Fruit fly (Drosophila melanogaster) ovary, adult (tissue): ENCODE data around the gene Rim2.

Source experiments
- CG17801 ChIP-seq: fragments of 200-800 bp; optimal IDR thresholded peaks from 2 replicates; lab custom pipeline; 2019; ENCODE audit warnings: missing biosample characterization, mild to moderate bottlenecking, missing genetic modification characterization, moderate library complexity; ENCODE audit not compliant: partially characterized antibody

The Rim2 gene

DNA sequence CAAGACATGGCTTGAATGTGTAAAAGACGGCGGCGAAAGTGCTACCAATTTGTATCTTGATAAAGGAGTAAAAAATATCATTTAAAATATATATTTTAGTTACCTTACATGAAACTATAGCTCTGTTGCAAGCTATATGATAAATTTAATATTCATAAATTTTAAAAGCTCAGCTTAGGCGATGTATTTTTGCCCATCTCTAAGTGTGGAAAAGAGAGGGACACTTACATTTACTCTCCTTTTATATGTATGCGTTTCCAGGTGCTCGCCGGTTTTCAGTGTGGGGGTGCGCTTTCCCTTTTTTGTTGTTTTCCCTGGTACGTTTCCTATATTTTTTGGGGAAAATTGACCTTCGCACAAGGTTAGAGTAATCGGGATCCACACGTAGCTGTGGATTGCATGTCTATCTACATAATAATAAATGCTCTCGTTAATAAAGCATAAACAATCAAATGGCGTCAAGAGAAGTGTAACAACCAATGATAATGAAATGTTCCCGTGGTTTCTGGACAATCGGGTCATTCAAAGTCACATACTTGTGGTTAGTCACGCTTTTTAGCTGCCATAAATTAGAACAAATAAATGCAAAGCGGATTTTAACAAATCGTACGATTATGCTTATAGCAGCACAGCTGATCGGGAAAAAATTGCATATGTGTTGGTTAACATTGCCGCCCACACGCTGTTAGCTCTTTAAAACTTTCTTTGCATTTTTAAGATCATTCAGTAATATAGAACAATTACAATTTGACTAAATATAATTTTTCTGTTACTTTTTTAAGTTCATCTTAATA lies 3.8 kb upstream of the Rim2 start:
- TF ChIP-seq CG17801 (GFP tag; lab: Kevin White, UChicago) = peak; percentile 99

DNA sequence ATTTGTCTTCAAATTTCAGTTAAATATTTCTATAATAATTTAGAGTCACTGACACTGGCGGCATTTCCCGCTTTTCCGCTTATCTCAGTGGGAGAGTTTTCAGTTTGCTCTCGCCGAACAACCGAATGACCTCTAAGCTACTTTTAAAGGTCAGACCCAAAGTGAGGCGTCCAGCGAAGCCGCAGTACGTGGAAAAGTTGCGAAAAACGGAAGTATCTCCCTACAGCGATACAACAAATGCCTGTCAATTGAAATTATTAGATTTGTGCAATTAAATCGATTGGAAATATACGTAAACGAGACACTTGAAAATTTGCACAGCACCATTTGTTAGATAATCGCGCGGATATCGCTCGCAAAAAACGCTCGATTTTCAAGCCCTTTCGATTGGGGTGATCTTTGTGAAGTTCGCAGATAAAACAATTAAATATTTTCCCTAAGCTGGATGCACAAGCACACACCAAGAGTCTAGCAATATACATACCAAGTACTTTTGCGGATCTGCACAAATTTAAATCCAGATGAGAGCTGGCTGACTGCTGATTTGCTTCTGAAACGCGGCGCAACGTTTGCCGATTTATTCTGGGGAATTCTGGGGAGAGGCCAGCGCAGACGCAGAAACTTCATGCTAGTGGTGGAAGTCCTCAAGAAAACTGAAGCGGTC lies 3.1 kb upstream of the Rim2 start:
- no peak for TF ChIP-seq CG17801 (GFP tag; lab: Kevin White, UChicago)

DNA sequence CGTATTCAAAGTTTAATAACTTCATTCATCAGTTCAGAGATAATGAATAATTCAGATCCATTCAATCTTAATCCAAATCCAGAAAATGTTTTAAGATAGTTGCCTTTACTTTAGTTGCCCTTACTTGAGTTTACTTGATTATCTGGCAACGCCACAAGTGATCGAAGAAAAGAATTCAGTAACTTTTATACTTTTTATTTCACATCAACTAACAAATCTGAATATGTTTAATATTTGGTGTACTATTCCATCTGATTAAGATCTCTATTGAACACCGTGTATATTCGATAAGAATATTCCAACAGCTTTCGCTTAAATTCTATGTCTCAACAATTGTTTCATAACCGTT lies 378 bp upstream of the Rim2 start:
- TF ChIP-seq CG17801 (GFP tag; lab: Kevin White, UChicago) = no peak

DNA sequence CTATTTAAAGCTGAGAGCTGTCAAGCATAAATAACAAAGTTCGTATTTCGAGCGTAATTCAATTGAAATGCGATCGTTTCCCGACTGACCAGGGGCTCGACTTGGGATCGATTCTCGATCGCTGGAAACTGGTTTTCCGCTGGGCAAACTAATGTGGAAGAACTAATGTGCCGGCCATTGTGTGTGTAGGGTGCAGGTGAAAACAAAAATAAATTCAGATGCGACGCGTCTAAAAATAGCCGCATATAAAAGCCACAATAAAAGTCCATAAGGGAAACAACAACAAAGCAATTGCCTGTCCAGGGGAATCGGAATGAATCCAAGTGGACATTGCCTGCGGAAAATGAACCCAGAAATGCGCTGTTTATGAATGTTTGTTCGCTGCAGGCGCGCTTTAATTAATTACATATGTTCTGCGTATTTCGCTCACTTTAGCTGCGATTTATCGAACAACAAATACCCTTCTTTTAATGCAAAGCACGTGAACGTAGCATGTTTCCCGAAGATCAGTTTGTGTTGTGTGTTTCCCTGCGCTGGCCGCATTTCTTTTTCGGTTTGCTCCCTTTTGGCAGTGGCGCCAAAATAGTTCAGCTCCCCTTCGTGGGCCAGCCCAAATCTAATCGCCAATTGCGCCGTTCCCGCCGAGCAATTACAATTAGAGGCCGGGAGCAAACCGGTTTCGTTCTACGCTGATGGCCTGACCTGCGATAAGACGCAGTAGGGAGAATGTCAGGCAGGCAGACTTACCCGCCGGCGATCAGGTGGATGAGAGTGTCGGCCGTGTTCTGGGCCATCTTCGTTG lies 852 bp downstream of the Rim2 start:
- no peak for TF ChIP-seq CG17801 (GFP tag; lab: Kevin White, UChicago)

DNA sequence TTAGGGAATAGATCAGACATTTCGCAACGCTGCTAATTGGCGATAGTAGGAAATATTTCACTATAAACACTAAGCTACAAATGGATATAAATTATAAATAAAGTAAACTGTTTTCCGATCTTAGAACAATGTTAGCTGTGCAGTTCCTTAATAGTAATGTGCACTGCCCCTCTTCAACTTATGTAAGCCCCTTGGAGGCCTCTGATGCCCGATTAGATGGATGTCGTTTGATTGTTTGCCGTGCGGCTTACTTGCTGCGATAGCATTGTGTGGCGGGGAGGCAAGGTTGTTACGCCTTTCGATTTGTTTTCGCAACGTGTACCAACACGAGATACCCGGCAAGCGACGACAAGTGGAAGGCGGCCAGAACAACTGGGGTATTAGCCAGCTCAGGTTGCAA lies 1.9 kb downstream of the Rim2 start:
- TF ChIP-seq CG17801 (GFP tag; lab: Kevin White, UChicago) = no peak

DNA sequence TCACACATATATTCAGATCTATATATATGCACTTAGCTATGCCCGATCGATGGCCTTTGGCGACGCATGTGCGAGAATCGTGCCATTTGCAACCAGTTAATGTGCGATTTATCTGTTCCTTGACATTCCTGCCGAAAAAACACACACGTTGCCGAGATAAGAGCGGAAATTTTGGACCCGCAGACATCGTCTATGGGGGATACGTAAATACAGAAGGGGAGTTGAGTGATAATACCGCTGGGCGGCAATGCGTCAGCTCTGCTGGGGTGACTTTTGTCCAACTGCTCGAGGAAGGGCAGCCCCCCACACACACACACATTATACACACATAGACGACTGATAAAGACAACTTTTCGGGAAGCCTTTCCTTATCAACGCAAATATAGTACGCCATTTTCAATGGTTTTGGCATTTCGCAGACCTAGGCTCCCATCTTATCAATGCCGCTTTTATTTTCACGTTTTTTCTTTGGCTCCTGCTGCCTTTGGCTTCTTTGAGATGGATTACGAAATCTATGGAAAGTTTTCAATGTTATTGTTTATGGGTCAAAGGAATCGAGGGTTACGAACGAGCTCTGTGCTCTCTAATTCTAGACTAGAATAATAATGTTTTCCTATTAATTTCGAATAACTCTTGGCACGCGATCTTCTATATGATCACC lies 3.2 kb downstream of the Rim2 start:
- no peak for TF ChIP-seq CG17801 (GFP tag; lab: Kevin White, UChicago)

DNA sequence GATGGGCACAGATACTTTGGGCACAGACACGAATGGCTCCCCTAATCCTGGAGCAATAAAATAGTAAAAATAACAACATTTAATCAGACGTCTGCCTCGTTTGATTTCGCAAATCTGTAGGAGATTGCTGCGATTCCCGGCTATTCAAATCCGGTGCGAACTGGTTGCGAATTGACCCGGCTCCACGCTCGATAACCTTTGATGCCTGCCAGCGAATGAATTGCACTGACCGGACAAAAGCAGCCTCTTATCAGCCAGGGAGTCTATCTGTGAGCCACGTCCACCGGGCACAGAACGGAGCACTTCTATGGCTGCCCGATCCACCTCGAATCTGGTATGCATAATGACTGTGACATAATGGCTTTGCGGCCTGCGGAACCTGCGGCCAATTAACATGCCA lies 4.2 kb downstream of the Rim2 start:
- no peak for TF ChIP-seq CG17801 (GFP tag; lab: Kevin White, UChicago)

DNA sequence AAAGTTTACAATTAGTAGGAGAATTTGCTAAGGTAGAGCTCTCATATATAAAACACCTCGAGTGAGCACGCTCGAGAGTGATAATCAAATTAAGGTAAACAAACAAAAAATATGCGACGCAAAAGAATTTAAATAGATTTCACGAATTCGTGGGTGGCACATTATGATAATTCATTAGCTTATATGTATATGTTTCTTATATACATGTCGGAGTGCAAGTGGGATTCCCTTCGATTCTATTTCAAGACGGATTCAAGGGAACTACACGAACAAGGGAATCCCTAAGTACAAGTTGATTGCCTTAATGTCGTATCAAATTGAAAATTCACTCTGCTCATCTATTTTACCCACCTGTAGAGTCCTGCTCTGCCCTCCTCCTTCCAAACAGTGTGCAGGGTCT lies 6.9 kb downstream of the Rim2 start:
- TF ChIP-seq CG17801 (GFP tag; lab: Kevin White, UChicago) = no peak

DNA sequence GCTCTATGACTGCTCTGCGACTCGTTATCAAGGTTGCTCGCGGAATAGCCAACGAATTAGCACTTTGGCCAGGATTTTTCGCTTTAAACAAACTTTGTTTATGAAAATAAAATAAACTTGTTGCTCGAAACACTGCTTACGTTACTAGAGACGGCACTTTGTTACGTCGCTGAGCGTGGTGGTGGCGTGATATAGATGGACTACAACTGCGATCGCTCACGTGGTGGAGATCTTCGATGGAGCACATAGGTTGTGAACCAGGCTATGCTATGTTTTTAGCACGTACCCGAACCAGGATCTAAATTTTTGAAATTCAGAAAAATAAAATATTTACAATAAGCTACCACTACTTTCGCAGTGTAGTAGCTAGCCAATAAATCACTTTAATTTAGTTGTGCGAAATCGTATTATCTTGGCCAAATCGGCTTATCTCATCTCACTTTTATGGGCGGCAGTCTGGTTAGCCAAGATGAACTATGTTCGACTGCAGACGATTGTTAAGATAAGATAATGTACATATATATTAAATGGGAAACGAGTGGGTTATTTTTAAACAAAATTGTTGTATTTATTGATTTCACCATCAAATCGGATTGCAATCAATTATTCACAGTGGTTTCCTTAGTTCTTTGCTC lies 8.4 kb downstream of the Rim2 start, which contains the start of gene frtz:
Gene frtz, minus strand, starts transcription at position 153 of the 635 bp plus-strand sequence.
- TF ChIP-seq CG17801 (GFP tag; lab: Kevin White, UChicago) = no peak

DNA sequence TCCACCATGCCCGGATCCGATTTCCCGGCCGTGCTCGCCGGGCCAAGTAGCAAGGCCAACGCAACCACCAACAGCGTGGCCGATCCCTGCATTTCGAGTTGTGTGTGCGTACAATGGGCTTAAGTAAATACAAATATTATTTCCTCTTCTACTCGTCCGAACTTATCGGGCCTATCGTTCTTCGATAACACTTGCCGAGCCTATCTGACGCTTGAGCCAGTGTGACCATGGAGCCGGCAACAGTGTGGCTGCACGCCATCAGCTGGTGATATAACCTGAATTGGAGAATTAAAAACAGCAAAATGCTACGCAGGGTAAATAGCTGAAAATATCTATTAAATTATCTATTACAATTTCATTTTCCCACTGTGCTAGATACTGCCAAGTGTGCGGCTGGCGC lies 14.0 kb downstream of the Rim2 start, which contains the start of the genes CG17660 and mRpL48:
Gene CG17660, minus strand, starts transcription at position 198 of the 400 bp plus-strand sequence.
Gene mRpL48, plus strand, starts transcription at position 239 of the 400 bp plus-strand sequence.
- peak; percentile 27 for TF ChIP-seq CG17801 (GFP tag; lab: Kevin White, UChicago)

DNA sequence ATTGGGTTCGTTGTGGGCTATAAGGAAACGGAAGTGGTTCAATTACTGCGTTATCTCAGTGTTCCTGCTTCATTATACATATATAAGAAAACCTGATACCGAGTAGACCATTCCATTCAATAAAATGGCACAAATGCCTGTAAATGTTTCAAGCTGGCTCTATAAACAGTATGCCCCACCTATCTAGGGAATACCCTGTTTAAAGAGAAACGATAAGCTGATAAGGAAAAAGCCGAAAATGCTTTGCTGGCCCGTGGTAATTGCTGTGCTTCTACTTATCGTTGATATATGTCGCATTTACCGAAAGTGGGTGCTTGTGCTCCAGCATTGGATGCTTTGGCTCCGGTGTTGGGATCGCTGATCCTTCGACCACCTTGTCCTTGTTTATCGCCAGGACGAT lies 14.9 kb downstream of the Rim2 start:
- TF ChIP-seq CG17801 (GFP tag; lab: Kevin White, UChicago) = no peak

DNA sequence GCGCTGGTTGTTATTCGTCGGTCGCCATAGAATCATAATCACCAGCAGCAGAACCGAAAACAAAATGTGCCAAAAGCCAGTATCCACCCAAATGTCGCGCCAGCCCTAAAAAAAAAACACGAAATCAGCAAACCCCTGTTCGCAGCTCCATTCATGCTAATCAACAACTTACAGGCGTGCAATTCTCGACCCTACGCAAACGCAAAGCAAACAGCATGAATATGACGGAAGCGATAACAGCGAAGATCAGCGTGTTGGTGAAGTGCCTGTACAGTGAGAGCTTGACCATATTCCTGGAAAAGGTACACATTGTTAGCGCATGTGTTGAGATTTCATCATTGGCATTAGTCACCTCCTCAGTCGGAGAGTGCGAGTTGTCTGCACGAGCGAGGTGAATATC lies 16.1 kb downstream of the Rim2 start:
- no peak for TF ChIP-seq CG17801 (GFP tag; lab: Kevin White, UChicago)

DNA sequence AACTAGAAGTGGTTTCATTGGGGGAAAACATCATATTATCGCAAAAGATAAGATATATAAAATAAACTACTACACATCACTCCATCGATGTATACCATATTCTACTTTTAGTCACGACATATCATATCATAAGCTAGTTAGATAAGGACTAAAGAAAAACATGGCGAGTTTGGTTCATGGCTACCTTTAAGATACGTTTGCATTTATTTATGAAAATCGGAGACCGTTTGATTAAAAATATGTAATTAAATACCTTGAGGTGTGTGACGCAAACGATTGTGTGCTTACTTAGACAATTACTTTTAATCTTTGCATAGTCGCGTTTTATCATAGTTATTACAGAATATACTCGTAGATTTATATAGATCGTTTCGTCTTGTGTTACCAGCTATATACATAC lies 17.2 kb downstream of the Rim2 start:
- TF ChIP-seq CG17801 (GFP tag; lab: Kevin White, UChicago) = no peak

DNA sequence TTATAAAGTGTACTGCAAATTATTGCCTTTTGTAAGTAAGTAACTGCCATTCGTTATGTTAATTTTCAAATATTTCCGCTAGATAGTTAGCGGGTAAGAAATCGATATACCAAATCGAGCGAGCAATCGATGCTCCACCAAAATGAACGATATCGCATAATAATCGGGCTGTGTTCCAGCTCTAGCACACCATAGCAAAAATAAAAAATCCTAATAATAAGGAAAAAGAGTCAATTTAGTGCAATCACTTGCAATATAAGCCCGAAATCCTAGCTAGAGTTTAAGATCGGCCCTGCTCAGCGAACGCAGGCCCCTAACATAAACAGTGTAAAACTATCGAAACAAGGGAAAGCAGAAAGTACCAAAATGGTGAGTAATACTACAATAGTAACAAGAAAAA lies 19.4 kb downstream of the Rim2 start, which contains the start of gene cpb:
Gene cpb, plus strand, starts transcription at position 157 of the 400 bp plus-strand sequence.
- peak; percentile 16 for TF ChIP-seq CG17801 (GFP tag; lab: Kevin White, UChicago)
